Fruit fly (Drosophila melanogaster): ENCODE measurements around the gene ATPsynE.
A peak's percentile ranks its signal among the peaks of the same experiment; 100 is the strongest.

Gene ATPsynE

dm6 chr3R:14357405-14357804 lies 30.7 kb downstream of the ATPsynE start (continued):
- TF ChIP-seq ems (GFP tag; optimal IDR thresholded peaks at IDR 0.05) = peak; percentile 7
- no peak for TF ChIP-seq CG11696 (GFP tag; IDR thresholded peaks at IDR 0.05)
- TF ChIP-seq crc (GFP tag; optimal IDR thresholded peaks at IDR 0.05) = no peak
- TF ChIP-seq ap (GFP tag; IDR thresholded peaks at IDR 0.05) = no peak
- TF ChIP-seq CG4854 (GFP tag; optimal IDR thresholded peaks at IDR 0.05) = no peak
- peak; percentile 39 for TF ChIP-seq CG5245 (GFP tag; optimal IDR thresholded peaks at IDR 0.05)
- peak; percentile 45 for TF ChIP-seq Meics (GFP tag; optimal IDR thresholded peaks at IDR 0.05)
- peak; percentile 51 for TF ChIP-seq CG13424 (tag; optimal IDR thresholded peaks at IDR 0.05)
- TF ChIP-seq abd-A (tag; optimal IDR thresholded peaks at IDR 0.05) = no peak
- no peak for TF ChIP-seq CG14965 (GFP tag; optimal IDR thresholded peaks at IDR 0.05; ENCODE audit: borderline replicate concordance)
- TF ChIP-seq CG18011 (GFP tag; optimal IDR thresholded peaks at IDR 0.05) = no peak
- TF ChIP-seq sna (GFP tag; IDR thresholded peaks at IDR 0.05; ENCODE audit: partially characterized antibody) = no peak
- no peak for TF ChIP-seq Lim3 (GFP tag; IDR thresholded peaks at IDR 0.05)
- no peak for TF ChIP-seq CG8359 (GFP tag; optimal IDR thresholded peaks at IDR 0.05; ENCODE audit: borderline replicate concordance)
- peak; percentile 22 for TF ChIP-seq gcm (GFP tag; optimal IDR thresholded peaks at IDR 0.05)
- no peak for TF ChIP-seq CG7786 (GFP tag; optimal IDR thresholded peaks at IDR 0.05)
- TF ChIP-seq dm (GFP tag; optimal IDR thresholded peaks at IDR 0.05) = no peak
- TF ChIP-seq chn (GFP tag; optimal IDR thresholded peaks at IDR 0.05) = no peak
- no peak for TF ChIP-seq hth (optimal IDR thresholded peaks at IDR 0.05)
- peak; percentile 6 for TF ChIP-seq nerfin-1 (tag; optimal IDR thresholded peaks at IDR 0.05)
- TF ChIP-seq Elba2 (GFP tag; optimal IDR thresholded peaks at IDR 0.05) = peak; percentile 11
- peak; percentile 18 for TF ChIP-seq bab2 (GFP tag; optimal IDR thresholded peaks at IDR 0.05)
- peak; percentile 37 for TF ChIP-seq nmo (GFP tag; optimal IDR thresholded peaks at IDR 0.05)
- TF ChIP-seq dpn (GFP tag; optimal IDR thresholded peaks at IDR 0.05) = peak; percentile 13 to 33
- peak; percentile 20 for TF ChIP-seq CG10147 (GFP tag; optimal IDR thresholded peaks at IDR 0.05)
- TF ChIP-seq CG16779 (GFP tag; IDR thresholded peaks at IDR 0.05) = no peak
- TF ChIP-seq Hr3 (GFP tag; optimal IDR thresholded peaks at IDR 0.05) = no peak
- peak; percentile 26 to 39 for TF ChIP-seq Pdp1 (GFP tag; optimal IDR thresholded peaks at IDR 0.05)
- TF ChIP-seq insv (GFP tag; optimal IDR thresholded peaks at IDR 0.05) = no peak
- peak; percentile 33 for TF ChIP-seq CG12391 (tag; optimal IDR thresholded peaks at IDR 0.05)
- TF ChIP-seq tna (GFP tag; IDR thresholded peaks at IDR 0.05; ENCODE audit: partially characterized antibody) = no peak
- peak; percentile 28 for TF ChIP-seq CG17385 (GFP tag; optimal IDR thresholded peaks at IDR 0.05)
- TF ChIP-seq unpg (GFP tag; optimal IDR thresholded peaks at IDR 0.05) = peak; percentile 40
- no peak for TF ChIP-seq Dll (GFP tag; IDR thresholded peaks at IDR 0.05; ENCODE audit: partially characterized antibody)
- no peak for TF ChIP-seq da (GFP tag; optimal IDR thresholded peaks at IDR 0.05)
- no peak for TF ChIP-seq exex (tag; optimal IDR thresholded peaks at IDR 0.05)
- TF ChIP-seq vfl (GFP tag; optimal IDR thresholded peaks at IDR 0.05) = no peak
- TF ChIP-seq al (GFP tag; IDR thresholded peaks at IDR 0.05) = peak; percentile 15; the same call in 1 of the 2 replicates
- TF ChIP-seq kay (GFP tag; optimal IDR thresholded peaks at IDR 0.05) = no peak
- TF ChIP-seq Atf3 (GFP tag; optimal IDR thresholded peaks at IDR 0.05) = no peak
- no peak for TF ChIP-seq CG3407 (GFP tag; optimal IDR thresholded peaks at IDR 0.05)
- peak; percentile 23 for TF ChIP-seq CG4820 (GFP tag; optimal IDR thresholded peaks at IDR 0.05)
- TF ChIP-seq CG17802 (tag; optimal IDR thresholded peaks at IDR 0.05) = no peak
- TF ChIP-seq fd64A (GFP tag; optimal IDR thresholded peaks at IDR 0.05) = no peak
- 0 out of 2 replicates have a peak, but pooled peaks have one; percentile 36 for TF ChIP-seq sens-2 (GFP tag; IDR thresholded peaks at IDR 0.05)
- no peak for TF ChIP-seq CG1832 (GFP tag; optimal IDR thresholded peaks at IDR 0.05)
- TF ChIP-seq sc (optimal IDR thresholded peaks at IDR 0.05) = no peak
- TF ChIP-seq sc (GFP tag; optimal IDR thresholded peaks at IDR 0.05) = no peak
- no peak for TF ChIP-seq CG8089 (GFP tag; optimal IDR thresholded peaks at IDR 0.05)
- peak; percentile 27; the same call in 1 of the 3 replicates for TF ChIP-seq croc (GFP tag; conservative IDR thresholded peaks at IDR 0.05)
- peak; percentile 51 for TF ChIP-seq H2.0 (GFP tag; IDR thresholded peaks at IDR 0.05)
